Worm (Caenorhabditis elegans): Measurements from ENCODE around the gene F14D7.8.

The F14D7.8 gene

ce11 chrV:14285803-14286202 is 26.8 kb downstream of the F14D7.8 start, which contains the start of gene F40G12.11:
Gene F40G12.11 (plus strand): TSS chrV:14286171.
- no peak for TF ChIP-seq dmd-4 (tag; optimal IDR thresholded peaks at IDR 0.05)
- no peak for TF ChIP-seq nhr-129 (tag; optimal IDR thresholded peaks at IDR 0.05)
- TF ChIP-seq unc-39 (tag; optimal IDR thresholded peaks at IDR 0.05): no peak
- no peak for TF ChIP-seq nhr-23 (tag; optimal IDR thresholded peaks at IDR 0.05)
- TF ChIP-seq zag-1 (tag; optimal IDR thresholded peaks at IDR 0.05): no peak
- TF ChIP-seq R02D3.7 (tag; optimal IDR thresholded peaks at IDR 0.05): no peak
- no peak for TF ChIP-seq sem-4 (tag; optimal IDR thresholded peaks at IDR 0.05)
- no peak for TF ChIP-seq ztf-4 (tag; optimal IDR thresholded peaks at IDR 0.05)
- no peak for TF ChIP-seq lin-11 (tag; optimal IDR thresholded peaks at IDR 0.05)
- TF ChIP-seq mdl-1 (tag; optimal IDR thresholded peaks at IDR 0.05): no peak
- TF ChIP-seq ceh-16 (tag; optimal IDR thresholded peaks at IDR 0.05): no peak
- TF ChIP-seq fos-1 (tag; optimal IDR thresholded peaks at IDR 0.05): no peak
- TF ChIP-seq nhr-10 (tag; optimal IDR thresholded peaks at IDR 0.05): no peak
- no peak for TF ChIP-seq nhr-237 (tag; optimal IDR thresholded peaks at IDR 0.05)
- TF ChIP-seq blmp-1 (tag; optimal IDR thresholded peaks at IDR 0.05; ENCODE audit: insufficient read depth): no peak
- no peak for TF ChIP-seq elt-3 (tag; optimal IDR thresholded peaks at IDR 0.05)
- TF ChIP-seq nhr-11 (tag; optimal IDR thresholded peaks at IDR 0.05): no peak
- no peak for TF ChIP-seq mab-5 (tag; optimal IDR thresholded peaks at IDR 0.05)
- no peak for TF ChIP-seq sma-3 (GFP tag; optimal IDR thresholded peaks at IDR 0.05)

DNA sequence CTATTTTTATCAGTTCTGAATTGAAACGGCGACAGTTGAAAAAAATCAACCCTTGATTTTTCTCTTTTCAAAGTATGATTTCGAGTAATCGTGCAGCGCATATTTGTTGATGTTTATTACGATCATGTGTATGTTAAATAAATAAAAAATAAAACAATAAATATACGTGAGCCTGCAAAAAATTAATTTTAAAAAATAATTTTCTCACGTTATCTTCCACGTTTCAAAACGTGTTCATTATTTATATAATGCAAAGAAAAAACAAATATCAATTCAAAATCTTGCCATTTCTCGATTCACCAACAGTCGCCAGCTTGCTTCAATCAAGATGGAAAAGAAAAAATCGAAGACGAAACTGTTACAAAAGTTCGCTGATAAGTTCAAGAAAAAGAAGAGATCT is 29.4 kb downstream of the F14D7.8 start, which contains the start of gene F40G12.10:
Gene F40G12.10 (plus strand): TSS at position 301 of the 400 bp plus-strand sequence.
- TF ChIP-seq lin-11 (tag; optimal IDR thresholded peaks at IDR 0.05) (no peak), alr-1 (tag; optimal IDR thresholded peaks at IDR 0.05) (no peak), lin-13 (GFP tag; optimal IDR thresholded peaks at IDR 0.05) (no peak), ama-1 (optimal IDR thresholded peaks at IDR 0.05) (no peak), nhr-11 (tag; optimal IDR thresholded peaks at IDR 0.05) (no peak), nhr-237 (tag; optimal IDR thresholded peaks at IDR 0.05) (no peak), ZK546.5 (tag; optimal IDR thresholded peaks at IDR 0.05) (no peak), egl-27 (tag; optimal IDR thresholded peaks at IDR 0.05) (no peak), peb-1 (tag; optimal IDR thresholded peaks at IDR 0.05) (no peak), sma-3 (GFP tag; optimal IDR thresholded peaks at IDR 0.05) (no peak), zag-1 (tag; optimal IDR thresholded peaks at IDR 0.05) (no peak), gmeb-1 (tag; optimal IDR thresholded peaks at IDR 0.05) (no peak), dmd-4 (tag; optimal IDR thresholded peaks at IDR 0.05) (no peak), nhr-129 (tag; optimal IDR thresholded peaks at IDR 0.05) (no peak), nhr-23 (tag; optimal IDR thresholded peaks at IDR 0.05) (no peak)

DNA sequence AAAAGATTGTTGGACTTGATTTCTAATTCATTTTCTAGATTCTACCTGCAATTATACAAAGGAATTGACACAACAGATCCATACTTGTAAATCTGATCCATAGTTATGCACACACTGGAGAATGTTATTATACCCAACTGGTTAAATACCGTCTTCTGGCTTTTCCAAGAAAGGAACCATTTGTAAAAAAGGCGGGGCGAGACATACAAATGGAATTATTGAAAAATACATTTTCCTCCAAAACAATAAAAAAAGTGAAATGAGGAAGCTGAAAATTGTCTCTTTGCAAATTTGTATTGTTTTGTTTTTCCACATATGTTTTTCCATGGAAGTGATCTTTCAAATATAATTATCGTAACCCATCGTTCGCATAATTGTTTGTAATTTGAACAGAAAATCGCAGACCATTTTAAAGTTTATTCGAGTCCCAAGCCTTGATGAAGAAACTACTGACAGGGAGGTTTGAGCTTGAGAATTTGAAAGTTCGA is 30.3 kb downstream of the F14D7.8 start, which contains the start of the genes srt-74 and F40G12.9:
Gene srt-74 (minus strand): TSS at position 101 of the 488 bp plus-strand sequence.
Gene F40G12.9 (plus strand): TSS at position 438 of the 488 bp plus-strand sequence.
- TF ChIP-seq ZK546.5 (tag; optimal IDR thresholded peaks at IDR 0.05): no peak
- no peak for TF ChIP-seq ama-1 (optimal IDR thresholded peaks at IDR 0.05)
- TF ChIP-seq blmp-1 (tag; optimal IDR thresholded peaks at IDR 0.05; ENCODE audit: insufficient read depth): no peak
- TF ChIP-seq mbf-1 (tag; optimal IDR thresholded peaks at IDR 0.05): no peak
- TF ChIP-seq nhr-23 (tag; optimal IDR thresholded peaks at IDR 0.05): no peak
- TF ChIP-seq unc-55 (GFP tag; optimal IDR thresholded peaks at IDR 0.05): no peak
- no peak for TF ChIP-seq nhr-6 (tag; optimal IDR thresholded peaks at IDR 0.05)
- TF ChIP-seq gmeb-1 (tag; optimal IDR thresholded peaks at IDR 0.05): no peak
- TF ChIP-seq nhr-237 (tag; optimal IDR thresholded peaks at IDR 0.05): no peak
- no peak for TF ChIP-seq nhr-10 (tag; optimal IDR thresholded peaks at IDR 0.05)
- no peak for TF ChIP-seq alr-1 (tag; optimal IDR thresholded peaks at IDR 0.05)

ce11 chrV:14279777-14280176 is 32.8 kb downstream of the F14D7.8 start, which contains the start of gene srt-33:
Gene srt-33 (minus strand): TSS chrV:14279877.
- TF ChIP-seq sma-9 (GFP tag; optimal IDR thresholded peaks at IDR 0.05) (no peak), sma-9 (tag; optimal IDR thresholded peaks at IDR 0.05) (no peak), dmd-4 (tag; optimal IDR thresholded peaks at IDR 0.05) (no peak), crh-2 (tag; optimal IDR thresholded peaks at IDR 0.05) (no peak), egl-27 (tag; optimal IDR thresholded peaks at IDR 0.05) (no peak), F13H6.1 (tag; optimal IDR thresholded peaks at IDR 0.05) (no peak), ZK546.5 (tag; optimal IDR thresholded peaks at IDR 0.05) (no peak), gmeb-1 (tag; optimal IDR thresholded peaks at IDR 0.05) (no peak), sem-4 (tag; optimal IDR thresholded peaks at IDR 0.05) (no peak), elt-1 (tag; optimal IDR thresholded peaks at IDR 0.05) (no peak), lin-39 (tag; optimal IDR thresholded peaks at IDR 0.05) (no peak), nhr-10 (tag; optimal IDR thresholded peaks at IDR 0.05) (no peak), nhr-77 (tag; optimal IDR thresholded peaks at IDR 0.05) (no peak), nhr-11 (tag; optimal IDR thresholded peaks at IDR 0.05) (no peak), mbf-1 (tag; optimal IDR thresholded peaks at IDR 0.05) (no peak), sma-3 (GFP tag; optimal IDR thresholded peaks at IDR 0.05) (no peak), nhr-237 (tag; optimal IDR thresholded peaks at IDR 0.05) (no peak), elt-3 (tag; optimal IDR thresholded peaks at IDR 0.05) (no peak), mdl-1 (tag; optimal IDR thresholded peaks at IDR 0.05) (no peak), blmp-1 (tag; optimal IDR thresholded peaks at IDR 0.05; ENCODE audit: insufficient read depth) (no peak), R02D3.7 (tag; optimal IDR thresholded peaks at IDR 0.05) (no peak)

Data from whole organism, L2 larva.